Fruit fly (Drosophila melanogaster): ENCODE measurements around the gene pnr.

dm6 chr3R:15993139-15993804 is 32.6 kb upstream of the pnr start:
- no peak for TF ChIP-seq Hr96 (GFP tag; optimal IDR thresholded peaks at IDR 0.05)
- no peak for TF ChIP-seq CG11617 (GFP tag; optimal IDR thresholded peaks at IDR 0.05)
- no peak for TF ChIP-seq CG14711 (tag; optimal IDR thresholded peaks at IDR 0.05)
- TF ChIP-seq cic (GFP tag; optimal IDR thresholded peaks at IDR 0.05): peak; percentile 83
- peak; percentile 64 for TF ChIP-seq toe (GFP tag; optimal IDR thresholded peaks at IDR 0.05)

Data from whole organism, adult.